Worm (Caenorhabditis elegans) whole organism, late embryonic: ENCODE results near the gene asp-4.

Experiments
- C08G9.2 ChIP-seq: sonication (generic microtip); optimal IDR thresholded peaks from 2 replicates; lab custom pipeline; 2016; ENCODE audit warnings: mild to moderate bottlenecking, missing genetic modification characterization, moderate library complexity, missing compliant biosample characterization
- F13H6.1 ChIP-seq: sonication (generic microtip); optimal IDR thresholded peaks from 2 replicates; lab custom pipeline; 2016; ENCODE audit warnings: missing genetic modification characterization, missing compliant biosample characterization
- K02D7.2 ChIP-seq: sonication (generic microtip); optimal IDR thresholded peaks from 2 replicates; lab custom pipeline; 2017; ENCODE audit warnings: mild to moderate bottlenecking, missing genetic modification characterization, missing compliant biosample characterization
- K09A11.1 ChIP-seq: sonication (generic microtip); optimal IDR thresholded peaks from 2 replicates; lab custom pipeline; 2017; ENCODE audit warnings: antibody characterized with exemption, mild to moderate bottlenecking, missing genetic modification characterization, missing compliant biosample characterization; ENCODE audit not compliant: insufficient read depth
- Y22D7AL.16 ChIP-seq: sonication (generic microtip); optimal IDR thresholded peaks from 2 replicates; lab custom pipeline; 2016; ENCODE audit warnings: missing genetic modification characterization, missing compliant biosample characterization
- ceh-2 ChIP-seq: sonication (generic microtip); optimal IDR thresholded peaks from 2 replicates; lab custom pipeline; 2016; ENCODE audit warnings: missing genotype, missing genetic modification characterization, missing compliant biosample characterization
- ceh-30 ChIP-seq: fragments of 150-350 bp; optimal IDR thresholded peaks from 2 replicates; lab custom pipeline; 2014; ENCODE audit warnings: missing biosample characterization, missing genetic modification characterization
- ceh-45 ChIP-seq: fragments of 200-800 bp; sonication (Bioruptor generic); IDR thresholded peaks from 2 replicates; pipeline ENCODE4 v1.3.6; 2022; ENCODE audit warnings: missing genetic modification reagents, missing genetic modification characterization, missing compliant biosample characterization
- che-1 ChIP-seq: sonication (generic microtip); optimal IDR thresholded peaks from 2 replicates; lab custom pipeline; 2016; ENCODE audit warnings: mild to moderate bottlenecking, missing genetic modification characterization, missing compliant biosample characterization
- dmd-4 ChIP-seq: sonication (generic microtip); optimal IDR thresholded peaks from 2 replicates; lab custom pipeline; 2016; ENCODE audit warnings: borderline replicate concordance, missing genetic modification characterization, missing compliant biosample characterization
- dve-1 ChIP-seq: sonication (generic microtip); optimal IDR thresholded peaks from 2 replicates; lab custom pipeline; 2017; ENCODE audit warnings: antibody characterized with exemption, mild to moderate bottlenecking, missing genetic modification characterization, missing compliant biosample characterization
- elt-4 ChIP-seq: sonication (generic microtip); optimal IDR thresholded peaks from 2 replicates; lab custom pipeline; 2016; ENCODE audit warnings: missing genetic modification characterization, missing compliant biosample characterization
- fkh-10 ChIP-seq: fragments of 150-350 bp; optimal IDR thresholded peaks from 2 replicates; lab custom pipeline; 2014; ENCODE audit warnings: missing biosample characterization, missing genetic modification reagents, missing genetic modification characterization
- gmeb-2 ChIP-seq: sonication (generic microtip); optimal IDR thresholded peaks from 2 replicates; lab custom pipeline; 2016; ENCODE audit warnings: missing genetic modification characterization, inconsistent platforms, missing compliant biosample characterization
- hlh-15 ChIP-seq: sonication (generic microtip); optimal IDR thresholded peaks from 2 replicates; lab custom pipeline; 2016; ENCODE audit warnings: missing genetic modification characterization, missing compliant biosample characterization
- madf-2 ChIP-seq: sonication (generic microtip); optimal IDR thresholded peaks from 2 replicates; lab custom pipeline; 2017; ENCODE audit warnings: missing genetic modification characterization, missing compliant biosample characterization
- nhr-11 ChIP-seq: fragments of 150-350 bp; optimal IDR thresholded peaks from 2 replicates; lab custom pipeline; 2014; ENCODE audit warnings: missing biosample characterization, missing genetic modification characterization
- npax-4 ChIP-seq: sonication (generic microtip); optimal IDR thresholded peaks from 2 replicates; lab custom pipeline; 2016; ENCODE audit warnings: missing genetic modification characterization, missing compliant biosample characterization
- pag-3 ChIP-seq: sonication (generic microtip); optimal IDR thresholded peaks from 2 replicates; lab custom pipeline; 2016; ENCODE audit warnings: missing compliant biosample characterization, missing genetic modification characterization, borderline replicate concordance
- pqm-1 ChIP-seq: sonication (generic microtip); optimal IDR thresholded peaks from 2 replicates; lab custom pipeline; 2016; ENCODE audit warnings: missing genetic modification characterization, missing compliant biosample characterization
- pros-1 ChIP-seq: fragments of 150-350 bp; optimal IDR thresholded peaks from 2 replicates; lab custom pipeline; 2014; ENCODE audit warnings: missing biosample characterization, missing genetic modification reagents, missing genetic modification characterization
- ref-2 ChIP-seq: sonication (generic microtip); optimal IDR thresholded peaks from 2 replicates; lab custom pipeline; 2016; ENCODE audit warnings: missing genetic modification characterization, missing compliant biosample characterization
- rnt-1 ChIP-seq: sonication (generic microtip); optimal IDR thresholded peaks from 2 replicates; lab custom pipeline; 2016; ENCODE audit warnings: missing genetic modification characterization, missing compliant biosample characterization
- sox-2 ChIP-seq: fragments of 200-800 bp; sonication (Bioruptor generic); IDR thresholded peaks from 2 replicates; pipeline ENCODE4 v1.3.6; 2022; ENCODE audit warnings: missing genetic modification reagents, missing genetic modification characterization, missing compliant biosample characterization
- tbx-2 ChIP-seq: sonication (generic microtip); optimal IDR thresholded peaks from 2 replicates; lab custom pipeline; 2016; ENCODE audit warnings: missing genetic modification characterization, missing compliant biosample characterization
- tbx-7 ChIP-seq: sonication (generic microtip); optimal IDR thresholded peaks from 2 replicates; lab custom pipeline; 2016; ENCODE audit warnings: missing genotype, missing genetic modification characterization, missing compliant biosample characterization
- unc-3 ChIP-seq, 2 experiments: fragments of 200-800 bp in 1 of 2; sonication (Bioruptor generic) in 1 of 2; sonication (generic microtip) in 1 of 2; conservative IDR thresholded peaks in 1 of 2; optimal IDR thresholded peaks in 1 of 2; 2 replicates each; pipeline versions ENCODE4 v1.3.6 to Lab custom; 2016 to 2022; ENCODE audit warnings: missing compliant biosample characterization in 2 of 2, missing genetic modification characterization in 2 of 2, missing genetic modification reagents in 1 of 2
- unc-42 ChIP-seq: sonication (generic microtip); optimal IDR thresholded peaks from 2 replicates; lab custom pipeline; 2016; ENCODE audit warnings: missing genotype, missing genetic modification characterization, missing compliant biosample characterization
- unc-55 ChIP-seq: sonication (generic microtip); optimal IDR thresholded peaks from 2 replicates; lab custom pipeline; 2017; ENCODE audit warnings: missing biosample characterization, missing genetic modification reagents, missing genetic modification characterization
- unc-86 ChIP-seq: sonication (generic microtip); optimal IDR thresholded peaks from 2 replicates; lab custom pipeline; 2016; ENCODE audit warnings: missing genetic modification characterization, missing compliant biosample characterization
- zip-5 ChIP-seq: sonication (generic microtip); optimal IDR thresholded peaks from 2 replicates; lab custom pipeline; 2016; ENCODE audit warnings: missing genetic modification characterization, missing compliant biosample characterization

asp-4 gene

DNA sequence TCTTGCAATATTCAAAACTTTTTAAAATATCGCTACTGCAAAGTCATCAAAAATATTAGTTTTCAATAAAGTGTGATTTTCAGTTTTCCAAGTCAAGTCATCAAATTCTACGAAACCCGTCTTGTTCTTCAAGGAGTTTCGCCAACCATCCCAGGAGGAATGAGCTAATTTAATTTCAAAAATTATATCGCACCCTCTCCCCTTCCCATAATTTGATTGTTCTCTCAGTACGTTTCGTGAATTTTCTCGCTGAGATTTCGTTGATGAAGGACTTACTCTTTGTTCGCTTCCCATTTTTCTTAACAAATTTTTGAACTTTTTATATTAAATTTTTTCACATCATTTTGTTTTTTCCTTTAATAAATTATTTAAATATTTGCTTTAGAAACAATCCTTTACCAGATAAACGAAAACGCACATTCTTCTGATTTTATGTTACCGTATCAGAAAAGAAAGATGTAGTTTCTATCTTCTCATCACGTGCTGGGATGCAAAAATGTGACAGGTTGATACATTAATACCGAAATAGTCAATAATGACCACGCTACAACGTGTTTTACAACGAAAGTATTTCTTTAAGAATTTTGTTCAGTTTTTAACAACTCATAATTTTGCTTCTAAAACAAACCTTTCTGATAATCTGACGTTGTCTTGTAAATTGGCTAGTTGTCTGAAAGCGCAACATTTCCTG, 25.6 kb upstream of the asp-4 start:
- peak; percentile 97 for TF ChIP-seq unc-42 (tag; lab: Kevin White, UChicago)
- no peak for TF ChIP-seq unc-3 (GFP tag; conservative IDR thresholded peaks at IDR 0.05; lab: Robert Waterston, UW)
- TF ChIP-seq unc-3 (tag; optimal IDR thresholded peaks at IDR 0.05; lab: Kevin White, UChicago) = no peak
- TF ChIP-seq fkh-10 (GFP tag; lab: Kevin White, UChicago) = no peak
- no peak for TF ChIP-seq F13H6.1 (tag; lab: Kevin White, UChicago)

DNA sequence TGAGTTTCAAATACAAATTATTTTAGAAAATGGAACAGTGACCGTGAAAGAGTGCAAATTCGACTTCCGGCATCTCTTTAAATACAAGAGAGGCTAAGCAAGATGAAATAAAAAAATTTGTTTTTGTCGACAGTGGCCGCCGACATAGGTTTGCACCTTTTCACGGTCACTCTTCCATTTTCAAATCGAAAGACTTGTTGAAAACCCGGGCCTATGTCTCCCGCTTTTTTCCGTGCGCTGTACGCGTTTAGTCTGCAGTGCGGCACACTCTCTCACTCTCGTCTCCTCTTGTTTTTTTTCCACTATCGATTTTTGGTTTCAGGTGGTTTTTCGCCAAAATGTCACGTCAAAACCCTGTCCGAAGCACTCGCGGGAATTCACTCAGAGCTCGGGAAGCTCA, 23.8 kb upstream of the asp-4 start, which contains the start of gene hpl-1:
TSS of gene hpl-1 (plus strand) at position 301 of the 400 bp plus-strand sequence.
- TF ChIP-seq K09A11.1 (tag; lab: Kevin White, UChicago) (peak; percentile 10), ceh-30 (tag; lab: Kevin White, UChicago) (no peak), pros-1 (tag; lab: Kevin White, UChicago) (no peak), unc-55 (no peak)

DNA sequence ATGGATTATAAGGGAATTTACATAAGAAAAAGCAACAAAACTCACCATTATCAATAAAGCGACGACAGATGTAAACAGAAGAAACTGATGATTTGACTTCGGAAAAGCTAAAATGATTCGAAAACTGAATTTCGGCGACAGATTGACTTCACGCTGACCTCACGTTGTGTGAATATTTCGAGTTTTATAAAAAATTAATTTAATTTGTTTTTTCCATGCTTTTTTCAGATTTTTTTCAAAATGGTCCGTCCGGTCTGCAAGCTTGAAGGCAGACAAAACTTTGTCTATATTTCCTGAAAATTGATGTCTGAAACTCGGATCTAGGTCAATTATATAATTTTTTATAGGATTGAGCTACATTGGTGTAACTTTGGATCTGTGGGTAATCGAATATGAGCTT, 21.0 kb upstream of the asp-4 start, which contains the start of gene K08H2.5:
TSS of gene K08H2.5 (minus strand) at position 101 of the 400 bp plus-strand sequence.
- TF ChIP-seq npax-4 (tag; lab: Kevin White, UChicago) (no peak), ceh-45 (GFP tag; lab: Robert Waterston, UW) (no peak), nhr-11 (no peak), K02D7.2 (tag; lab: Kevin White, UChicago) (no peak), dmd-4 (tag; lab: Kevin White, UChicago) (no peak), zip-5 (tag; lab: Kevin White, UChicago) (no peak), gmeb-2 (tag; lab: Kevin White, UChicago) (no peak), sox-2 (GFP tag; lab: Robert Waterston, UW) (no peak), rnt-1 (tag; lab: Kevin White, UChicago) (no peak), C08G9.2 (tag; lab: Kevin White, UChicago) (no peak), ceh-2 (tag; lab: Kevin White, UChicago) (no peak), pqm-1 (tag; lab: Kevin White, UChicago) (no peak), dve-1 (no peak)

- no peak for TF ChIP-seq pag-3 (tag; lab: Kevin White, UChicago)
- TF ChIP-seq tbx-2 = no peak
- TF ChIP-seq madf-2 (tag; lab: Kevin White, UChicago) = no peak
- TF ChIP-seq tbx-7 = no peak
- no peak for TF ChIP-seq ref-2 (tag; lab: Kevin White, UChicago)
- no peak for TF ChIP-seq pqm-1 (tag; lab: Kevin White, UChicago)
These were observed 16.9 kb upstream of the asp-4 start, which contains the start of gene K08H2.4 for ce11 chrX:13238197-13238596. Gene K08H2.4, plus strand, starts transcription at chrX:13238497.

ce11 chrX:13237102-13237501, 15.8 kb upstream of the asp-4 start, which contains the start of gene K08H2.3:
Gene K08H2.3, plus strand, starts transcription at chrX:13237402.
- TF ChIP-seq ceh-30 (tag; lab: Kevin White, UChicago) = no peak
- no peak for TF ChIP-seq F13H6.1 (tag; lab: Kevin White, UChicago)
- TF ChIP-seq hlh-15 (tag; lab: Kevin White, UChicago) = no peak
- TF ChIP-seq elt-4 (tag; lab: Kevin White, UChicago) = no peak
- no peak for TF ChIP-seq sox-2 (GFP tag; lab: Robert Waterston, UW)
- TF ChIP-seq unc-86 (tag; lab: Kevin White, UChicago) = no peak
- no peak for TF ChIP-seq ceh-2 (tag; lab: Kevin White, UChicago)
- no peak for TF ChIP-seq unc-55
- no peak for TF ChIP-seq ref-2 (tag; lab: Kevin White, UChicago)
- no peak for TF ChIP-seq che-1
- TF ChIP-seq Y22D7AL.16 (tag; lab: Kevin White, UChicago) = no peak
- TF ChIP-seq nhr-11 = no peak
- TF ChIP-seq dve-1 = no peak
- no peak for TF ChIP-seq fkh-10 (GFP tag; lab: Kevin White, UChicago)
- TF ChIP-seq, all 69 proteins: peak for 0
